Worm (Caenorhabditis elegans): ENCODE measurements around the gene C38D4.7.

DNA sequence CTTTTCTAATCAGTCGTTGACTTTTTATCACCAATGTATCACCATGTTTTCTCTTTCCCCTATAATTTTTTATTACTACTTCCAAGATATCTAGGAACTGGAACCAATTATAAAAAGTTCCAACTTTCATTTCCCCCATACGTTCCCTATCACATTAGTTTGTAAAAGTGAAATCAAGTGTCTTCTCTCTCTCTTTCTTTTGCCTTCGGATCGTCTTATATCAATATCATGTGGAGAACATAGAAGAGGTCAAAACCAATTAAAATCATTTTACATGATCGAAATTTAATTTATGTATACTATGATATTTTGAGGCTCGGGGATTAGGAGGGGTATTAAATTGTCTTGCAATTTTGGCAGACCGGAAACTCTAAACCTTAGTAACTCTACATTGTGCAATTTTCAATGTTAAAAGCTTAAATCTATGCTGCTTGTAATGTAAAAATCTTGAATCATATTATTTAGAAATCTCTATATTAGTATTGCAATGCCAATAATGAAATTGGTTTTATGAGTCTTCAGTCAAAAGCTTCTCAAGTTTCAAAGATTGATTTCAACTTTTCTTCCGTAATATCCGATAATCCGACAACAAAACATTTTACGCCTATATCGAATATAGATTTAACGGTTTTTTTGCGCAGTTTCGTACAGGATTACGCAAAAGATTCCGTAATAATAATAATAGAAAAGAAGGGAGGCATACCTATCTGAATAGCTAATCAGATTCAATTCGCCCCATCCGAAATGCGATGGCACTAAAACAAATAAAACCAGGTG, 43.0 kb downstream of the C38D4.7 start:
- TF ChIP-seq lin-32 (GFP tag; optimal IDR thresholded peaks at IDR 0.05) (no peak), nhr-2 (tag; optimal IDR thresholded peaks at IDR 0.05) (no peak), ces-1 (GFP tag; optimal IDR thresholded peaks at IDR 0.05) (no peak), elt-3 (tag; optimal IDR thresholded peaks at IDR 0.05) (no peak), blmp-1 (tag; optimal IDR thresholded peaks at IDR 0.05) (peak; percentile 69), ceh-43 (GFP tag; optimal IDR thresholded peaks at IDR 0.05) (no peak), nhr-76 (tag; optimal IDR thresholded peaks at IDR 0.05) (no peak), sptf-1 (tag; optimal IDR thresholded peaks at IDR 0.05) (no peak), nhr-237 (tag; optimal IDR thresholded peaks at IDR 0.05) (no peak)
